Worm (Caenorhabditis elegans): Measurements from ENCODE around the gene sdz-32.

ce11 chrII:3458209-3458608 is 15.6 kb upstream of the sdz-32 start, which contains the start of the genes C16C8.26 and C16C8.19:
- TF ChIP-seq lin-35 (GFP tag; optimal IDR thresholded peaks at IDR 0.05) (no peak), snpc-4 (GFP tag; optimal IDR thresholded peaks at IDR 0.05) (no peak), snpc-4 (tag; optimal IDR thresholded peaks at IDR 0.05) (no peak), sdz-38 (tag; optimal IDR thresholded peaks at IDR 0.05) (no peak), unc-62 (GFP tag; optimal IDR thresholded peaks at IDR 0.05) (no peak), ztf-3 (GFP tag; optimal IDR thresholded peaks at IDR 0.05) (no peak)
